Worm (Caenorhabditis elegans) whole organism, L2 larva: ENCODE data around the gene cyp-14A3.

Source experiments
- C34F6.9 ChIP-seq: fragments of 150-350 bp; optimal IDR thresholded peaks from 2 replicates; lab custom pipeline; 2014; ENCODE audit warnings: missing biosample characterization, missing genetic modification characterization
- F13H6.1 ChIP-seq: sonication (generic microtip); optimal IDR thresholded peaks from 2 replicates; lab custom pipeline; 2016; ENCODE audit warnings: missing genetic modification characterization, missing compliant biosample characterization
- R02D3.7 ChIP-seq: fragments of 150-350 bp; optimal IDR thresholded peaks from 2 replicates; lab custom pipeline; 2014; ENCODE audit warnings: missing biosample characterization, missing genetic modification characterization
- Y55F3AM.14 ChIP-seq: fragments of 200-800 bp; sonication (Bioruptor generic); optimal IDR thresholded peaks from 2 replicates; lab custom pipeline; 2018; ENCODE audit warnings: mild to moderate bottlenecking, missing genetic modification characterization, missing compliant biosample characterization
- ZK546.5 ChIP-seq: sonication (generic microtip); optimal IDR thresholded peaks from 2 replicates; lab custom pipeline; 2017; ENCODE audit warnings: missing biosample characterization, missing genetic modification characterization
- alr-1 ChIP-seq: fragments of 150-350 bp; optimal IDR thresholded peaks from 2 replicates; lab custom pipeline; 2014; ENCODE audit warnings: missing biosample characterization, missing genetic modification characterization
- aly-2 ChIP-seq: fragments of 150-350 bp; optimal IDR thresholded peaks from 2 replicates; lab custom pipeline; 2014; ENCODE audit warnings: missing biosample characterization, missing genetic modification characterization
- ama-1 ChIP-seq: fragments of 150-350 bp; optimal IDR thresholded peaks from 2 replicates; lab custom pipeline; 2018; ENCODE audit warnings: inconsistent platforms
- ceh-82 ChIP-seq: fragments of 150-350 bp; optimal IDR thresholded peaks from 2 replicates; lab custom pipeline; 2014; ENCODE audit warnings: missing biosample characterization, missing genetic modification characterization
- crh-2 ChIP-seq: sonication (generic microtip); optimal IDR thresholded peaks from 2 replicates; lab custom pipeline; 2017; ENCODE audit warnings: missing biosample characterization, missing genetic modification characterization
- egl-27 ChIP-seq: sonication (generic microtip); optimal IDR thresholded peaks from 3 replicates; lab custom pipeline; 2017; ENCODE audit warnings: missing biosample characterization, missing genetic modification reagents, missing genetic modification characterization
- elt-1 ChIP-seq: fragments of 150-350 bp; optimal IDR thresholded peaks from 2 replicates; lab custom pipeline; 2014; ENCODE audit warnings: missing biosample characterization, missing genetic modification characterization
- elt-3 ChIP-seq: sonication (generic microtip); optimal IDR thresholded peaks from 2 replicates; lab custom pipeline; 2017; ENCODE audit warnings: missing biosample characterization, missing genetic modification characterization
- fos-1 ChIP-seq: fragments of 150-350 bp; optimal IDR thresholded peaks from 2 replicates; lab custom pipeline; 2014; ENCODE audit warnings: missing biosample characterization, missing genetic modification characterization
- lsy-2 ChIP-seq, 2 experiments: fragments of 150-350 bp in 1 of 2; sonication (generic microtip) in 1 of 2; optimal IDR thresholded peaks; 2 replicates each; lab custom pipeline; 2014 to 2017; ENCODE audit warnings: missing biosample characterization in 2 of 2, missing genetic modification characterization in 2 of 2
- mab-5 ChIP-seq: fragments of 150-350 bp; optimal IDR thresholded peaks from 2 replicates; lab custom pipeline; 2014; ENCODE audit warnings: missing biosample characterization, missing genetic modification characterization
- mbf-1 ChIP-seq: sonication (generic microtip); optimal IDR thresholded peaks from 2 replicates; lab custom pipeline; 2017; ENCODE audit warnings: missing biosample characterization, missing genetic modification characterization
- mdl-1 ChIP-seq, 2 experiments: fragments of 150-350 bp in 1 of 2; sonication (generic microtip) in 1 of 2; optimal IDR thresholded peaks; 2 replicates each; lab custom pipeline; 2017; ENCODE audit warnings: missing biosample characterization in 2 of 2, missing genetic modification characterization in 2 of 2
- nhr-10 ChIP-seq: sonication (generic microtip); optimal IDR thresholded peaks from 2 replicates; lab custom pipeline; 2017; ENCODE audit warnings: missing biosample characterization, missing genetic modification characterization
- nhr-11 ChIP-seq: fragments of 150-350 bp; optimal IDR thresholded peaks from 2 replicates; lab custom pipeline; 2014; ENCODE audit warnings: missing biosample characterization, missing genetic modification characterization
- nhr-12 ChIP-seq: fragments of 150-350 bp; optimal IDR thresholded peaks from 2 replicates; lab custom pipeline; 2014; ENCODE audit warnings: missing biosample characterization, missing genetic modification characterization
- nhr-129 ChIP-seq: fragments of 150-350 bp; optimal IDR thresholded peaks from 2 replicates; lab custom pipeline; 2014; ENCODE audit warnings: missing biosample characterization, missing genetic modification characterization
- nhr-21 ChIP-seq: fragments of 150-350 bp; optimal IDR thresholded peaks from 2 replicates; lab custom pipeline; 2014; ENCODE audit warnings: missing biosample characterization, missing genetic modification characterization
- nhr-23 ChIP-seq: fragments of 150-350 bp; optimal IDR thresholded peaks from 2 replicates; lab custom pipeline; 2014; ENCODE audit warnings: missing biosample characterization, missing genetic modification reagents, missing genetic modification characterization
- nhr-237 ChIP-seq: fragments of 150-350 bp; optimal IDR thresholded peaks from 2 replicates; lab custom pipeline; 2014; ENCODE audit warnings: missing biosample characterization, missing genetic modification characterization
- nhr-25 ChIP-seq: fragments of 150-350 bp; sonication (generic microtip); optimal IDR thresholded peaks from 3 replicates; lab custom pipeline; 2014; ENCODE audit warnings: missing biosample characterization, missing genetic modification characterization
- nhr-77 ChIP-seq: fragments of 150-350 bp; optimal IDR thresholded peaks from 2 replicates; lab custom pipeline; 2014; ENCODE audit warnings: missing biosample characterization, missing genetic modification characterization
- peb-1 ChIP-seq: fragments of 150-350 bp; optimal IDR thresholded peaks from 2 replicates; lab custom pipeline; 2014; ENCODE audit warnings: missing biosample characterization, missing genetic modification characterization
- sem-4 ChIP-seq: fragments of 150-350 bp; optimal IDR thresholded peaks from 2 replicates; lab custom pipeline; 2014; ENCODE audit warnings: missing biosample characterization, missing genetic modification reagents, missing genetic modification characterization
- skn-1 ChIP-seq: sonication (generic microtip); optimal IDR thresholded peaks from 2 replicates; lab custom pipeline; 2017; ENCODE audit warnings: missing biosample characterization, missing genetic modification characterization
- sma-9 ChIP-seq, 2 experiments: fragments of 150-350 bp in 1 of 2; sonication (generic microtip) in 1 of 2; optimal IDR thresholded peaks; 2 replicates each; lab custom pipeline; 2014 to 2016; ENCODE audit warnings: missing genetic modification characterization in 2 of 2, mild to moderate bottlenecking in 1 of 2, missing biosample characterization in 1 of 2, missing compliant biosample characterization in 1 of 2, missing genetic modification reagents in 1 of 2, moderate library complexity in 1 of 2
- snpc-4 ChIP-seq: fragments of 150-350 bp; optimal IDR thresholded peaks from 2 replicates; lab custom pipeline; 2014; ENCODE audit warnings: missing biosample characterization, missing genetic modification characterization
- unc-55 ChIP-seq: fragments of 150-350 bp; sonication (generic microtip); optimal IDR thresholded peaks from 3 replicates; lab custom pipeline; 2014; ENCODE audit warnings: missing biosample characterization, missing genetic modification reagents, missing genetic modification characterization
- ztf-1 ChIP-seq: fragments of 200-800 bp; sonication (Bioruptor generic); conservative IDR thresholded peaks from 2 replicates; pipeline ENCODE4 v1.3.6; 2022; ENCODE audit warnings: missing genetic modification characterization, missing compliant biosample characterization
- ztf-11 ChIP-seq: sonication (generic microtip); optimal IDR thresholded peaks from 2 replicates; lab custom pipeline; 2017; ENCODE audit warnings: missing biosample characterization, missing genetic modification characterization
- ztf-4 ChIP-seq: fragments of 150-350 bp; optimal IDR thresholded peaks from 2 replicates; lab custom pipeline; 2014; ENCODE audit warnings: missing biosample characterization, missing genetic modification characterization

Gene cyp-14A3

DNA sequence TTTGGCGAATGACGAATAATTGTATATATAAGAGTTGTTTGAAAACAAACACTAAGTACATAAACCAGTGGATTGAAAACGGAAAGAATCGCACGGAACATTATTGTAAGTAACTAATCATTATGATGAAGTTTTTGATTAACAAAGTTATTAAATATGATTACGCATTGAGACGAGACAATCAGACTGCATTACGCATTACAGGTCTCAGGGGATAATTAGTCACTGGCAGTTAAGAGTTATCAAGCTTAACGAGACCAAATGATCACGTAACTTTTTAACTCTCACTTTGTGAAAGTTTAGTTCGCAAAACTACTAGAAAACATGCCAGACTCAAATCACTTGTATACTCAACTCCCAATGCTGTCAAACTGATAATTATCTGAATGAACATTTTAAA is 29.4 kb upstream of the cyp-14A3 start, which contains the start of gene srd-42:
Gene srd-42, minus strand, starts transcription at position 101 of the 400 bp plus-strand sequence.
- TF ChIP-seq mdl-1 (tag; optimal IDR thresholded peaks at IDR 0.05; lab: Kevin White, UChicago) (no peak), C34F6.9 (no peak), ztf-4 (tag; lab: Kevin White, UChicago) (no peak), elt-1 (tag; lab: Kevin White, UChicago) (no peak), skn-1 (tag; lab: Kevin White, UChicago) (no peak), sem-4 (tag; lab: Kevin White, UChicago) (no peak), ama-1 (lab: Kevin White, UChicago) (no peak), elt-3 (tag; lab: Kevin White, UChicago) (no peak), nhr-23 (tag; lab: Kevin White, UChicago) (no peak), snpc-4 (tag; lab: Kevin White, UChicago) (no peak), sma-9 (GFP tag; optimal IDR thresholded peaks at IDR 0.05; lab: Kevin White, UChicago) (no peak), sma-9 (tag; optimal IDR thresholded peaks at IDR 0.05; lab: Kevin White, UChicago) (no peak), peb-1 (tag; lab: Kevin White, UChicago) (no peak), nhr-77 (tag; lab: Kevin White, UChicago) (no peak), ceh-82 (no peak), ztf-1 (no peak), nhr-25 (tag; lab: Kevin White, UChicago) (no peak), R02D3.7 (tag; lab: Kevin White, UChicago) (no peak)

DNA sequence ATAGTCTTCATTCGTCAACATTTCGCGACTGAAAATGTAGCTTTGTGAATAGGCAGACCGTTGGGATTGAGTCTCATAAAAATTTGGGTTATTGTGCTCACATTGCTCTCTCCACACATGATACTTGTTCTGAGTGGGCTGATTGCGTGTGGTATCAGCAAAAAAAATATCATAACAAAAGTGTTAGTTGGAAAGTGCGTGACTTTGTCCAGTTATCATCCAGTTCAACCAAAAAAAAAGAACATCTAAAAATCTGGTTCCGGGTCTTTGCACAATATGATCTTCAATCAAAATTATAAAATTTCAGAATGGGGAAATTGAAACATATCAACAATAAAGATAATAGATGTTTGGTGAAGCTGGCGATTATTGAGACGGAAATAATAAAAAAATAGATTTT is 26.5 kb upstream of the cyp-14A3 start, which contains the start of gene srd-39:
Gene srd-39, minus strand, starts transcription at position 101 of the 400 bp plus-strand sequence.
- TF ChIP-seq egl-27 (tag; lab: Kevin White, UChicago) (no peak), nhr-237 (tag; lab: Kevin White, UChicago) (no peak), nhr-12 (tag; lab: Kevin White, UChicago) (no peak), fos-1 (tag; lab: Kevin White, UChicago) (no peak), nhr-10 (tag; lab: Kevin White, UChicago) (no peak), nhr-21 (tag; lab: Kevin White, UChicago) (no peak), aly-2 (tag; lab: Kevin White, UChicago) (no peak), nhr-77 (tag; lab: Kevin White, UChicago) (no peak), sem-4 (tag; lab: Kevin White, UChicago) (no peak), F13H6.1 (tag; lab: Kevin White, UChicago) (no peak), ztf-1 (no peak), mab-5 (tag; lab: Kevin White, UChicago) (no peak), sma-9 (GFP tag; optimal IDR thresholded peaks at IDR 0.05; lab: Kevin White, UChicago) (no peak), sma-9 (tag; optimal IDR thresholded peaks at IDR 0.05; lab: Kevin White, UChicago) (no peak), ztf-4 (tag; lab: Kevin White, UChicago) (no peak), lsy-2 (tag; optimal IDR thresholded peaks at IDR 0.05; lab: Kevin White, UChicago) (no peak), nhr-11 (tag; lab: Kevin White, UChicago) (no peak), mbf-1 (tag; lab: Kevin White, UChicago) (no peak)

DNA sequence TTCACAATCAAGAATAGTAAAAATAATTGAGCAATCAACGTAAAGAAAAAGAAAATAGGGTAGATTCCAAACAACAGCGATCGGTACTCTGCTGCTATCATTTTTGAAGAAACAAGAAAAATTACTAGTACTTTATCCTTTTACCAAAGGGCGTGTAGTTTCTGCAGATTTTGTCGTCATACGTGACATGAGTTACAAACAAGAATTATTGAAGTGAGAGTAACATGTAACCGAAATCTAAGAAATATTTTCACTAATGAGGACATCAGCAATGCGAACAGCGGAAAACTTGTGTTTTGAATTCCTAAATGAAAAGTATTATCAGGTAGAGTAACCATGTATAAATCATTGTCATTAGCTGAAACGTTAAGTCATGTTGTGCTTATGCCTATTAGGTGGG is 20.7 kb upstream of the cyp-14A3 start, which contains the start of gene srd-36:
Gene srd-36, minus strand, starts transcription at position 101 of the 400 bp plus-strand sequence.
- TF ChIP-seq nhr-129 (tag; lab: Kevin White, UChicago) (no peak), nhr-11 (tag; lab: Kevin White, UChicago) (no peak), ztf-4 (tag; lab: Kevin White, UChicago) (no peak), egl-27 (tag; lab: Kevin White, UChicago) (no peak), elt-1 (tag; lab: Kevin White, UChicago) (no peak), unc-55 (GFP tag; lab: Kevin White, UChicago) (no peak), nhr-77 (tag; lab: Kevin White, UChicago) (no peak), ZK546.5 (tag; lab: Kevin White, UChicago) (no peak), nhr-12 (tag; lab: Kevin White, UChicago) (no peak), elt-3 (tag; lab: Kevin White, UChicago) (no peak), ceh-82 (no peak), ztf-11 (no peak), lsy-2 (tag; optimal IDR thresholded peaks at IDR 0.05; lab: Kevin White, UChicago) (no peak), alr-1 (tag; lab: Kevin White, UChicago) (no peak), mdl-1 (tag; optimal IDR thresholded peaks at IDR 0.05; lab: Kevin White, UChicago) (no peak), skn-1 (tag; lab: Kevin White, UChicago) (no peak), Y55F3AM.14 (GFP tag; lab: Kevin White, UChicago) (no peak), crh-2 (tag; lab: Kevin White, UChicago) (no peak), peb-1 (tag; lab: Kevin White, UChicago) (no peak)
- TF ChIP-seq, all 48 proteins: peak for 0
